Worm (Caenorhabditis elegans): ENCODE results near the gene cpna-3.

DNA sequence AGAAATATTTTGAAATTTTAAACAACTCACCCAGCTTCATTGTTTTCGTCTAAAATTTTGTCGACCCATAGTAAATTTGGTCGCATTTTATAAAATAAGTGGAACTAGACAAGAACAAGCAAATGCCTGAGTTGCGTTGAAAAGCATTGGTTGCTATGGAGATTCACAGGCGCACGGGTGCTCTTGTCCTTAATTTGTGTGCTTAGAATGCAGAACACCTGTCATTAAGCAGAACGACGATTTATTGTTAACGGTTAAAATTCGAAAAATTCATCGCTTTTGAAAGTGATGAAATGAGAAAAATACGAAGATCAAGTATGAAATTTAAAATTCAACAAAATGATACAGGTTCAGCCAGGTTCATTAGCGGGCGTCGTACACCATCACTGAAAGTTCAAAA is 49.5 kb downstream of the cpna-3 start, which contains the start of gene daf-10:
- no peak for TF ChIP-seq unc-39 (tag; optimal IDR thresholded peaks at IDR 0.05)
- no peak for TF ChIP-seq R02D3.7 (tag; optimal IDR thresholded peaks at IDR 0.05)
- no peak for TF ChIP-seq lin-39 (tag; optimal IDR thresholded peaks at IDR 0.05)
- no peak for TF ChIP-seq ztf-4 (tag; optimal IDR thresholded peaks at IDR 0.05)
- TF ChIP-seq snpc-4 (tag; optimal IDR thresholded peaks at IDR 0.05): no peak
- TF ChIP-seq elt-3 (tag; optimal IDR thresholded peaks at IDR 0.05): no peak
- no peak for TF ChIP-seq jun-1 (tag; optimal IDR thresholded peaks at IDR 0.05)

Data from whole organism, L3 larva.